Worm (Caenorhabditis elegans): Measurements from ENCODE around the gene fip-1.

Gene fip-1

ce11 chrIII:8639188-8639795 is at the start of gene fip-1:
Gene fip-1 (plus strand): TSS chrIII:8639745.
- TF ChIP-seq hlh-8 (tag; optimal IDR thresholded peaks at IDR 0.05) (no peak), fax-1 (tag; optimal IDR thresholded peaks at IDR 0.05) (no peak), pqm-1 (tag; optimal IDR thresholded peaks at IDR 0.05) (no peak), ceh-6 (GFP tag; optimal IDR thresholded peaks at IDR 0.05) (no peak), ceh-19 (GFP tag; optimal IDR thresholded peaks at IDR 0.05) (no peak), elt-2 (tag; optimal IDR thresholded peaks at IDR 0.05) (no peak), ceh-45 (GFP tag; IDR thresholded peaks at IDR 0.05) (no peak), lim-6 (tag; optimal IDR thresholded peaks at IDR 0.05) (no peak), ceh-24 (tag; optimal IDR thresholded peaks at IDR 0.05) (no peak)

ce11 chrIII:8590882-8591281 is 48.7 kb upstream of the fip-1 start, which contains the start of gene fipr-16:
Gene fipr-16 (minus strand): TSS chrIII:8590982.
- TF ChIP-seq elt-2 (tag; optimal IDR thresholded peaks at IDR 0.05) (no peak), madf-2 (tag; optimal IDR thresholded peaks at IDR 0.05) (no peak), F13H6.1 (tag; optimal IDR thresholded peaks at IDR 0.05) (no peak), ahr-1 (tag; optimal IDR thresholded peaks at IDR 0.05) (no peak), ref-2 (tag; optimal IDR thresholded peaks at IDR 0.05) (no peak), odd-2 (tag; optimal IDR thresholded peaks at IDR 0.05) (no peak), ztf-16 (tag; optimal IDR thresholded peaks at IDR 0.05) (no peak), ceh-24 (tag; optimal IDR thresholded peaks at IDR 0.05) (no peak), ceh-22 (tag; optimal IDR thresholded peaks at IDR 0.05) (no peak)

ce11 chrIII:8593620-8594019 is 45.9 kb upstream of the fip-1 start, which contains the start of gene C06E1.7:
Gene C06E1.7 (minus strand): TSS chrIII:8593720.
- TF ChIP-seq ceh-34 (tag; optimal IDR thresholded peaks at IDR 0.05) (no peak), syd-9 (tag; optimal IDR thresholded peaks at IDR 0.05) (no peak), ceh-30 (tag; optimal IDR thresholded peaks at IDR 0.05) (no peak), pqm-1 (tag; optimal IDR thresholded peaks at IDR 0.05) (no peak), fax-1 (tag; optimal IDR thresholded peaks at IDR 0.05) (no peak), ceh-9 (tag; optimal IDR thresholded peaks at IDR 0.05) (no peak), dmd-4 (tag; optimal IDR thresholded peaks at IDR 0.05; ENCODE audit: borderline replicate concordance) (no peak), pag-3 (tag; optimal IDR thresholded peaks at IDR 0.05; ENCODE audit: borderline replicate concordance) (no peak), ahr-1 (tag; optimal IDR thresholded peaks at IDR 0.05) (no peak), zip-5 (tag; optimal IDR thresholded peaks at IDR 0.05) (no peak), odd-2 (tag; optimal IDR thresholded peaks at IDR 0.05) (no peak), rnt-1 (tag; optimal IDR thresholded peaks at IDR 0.05) (no peak), ref-2 (tag; optimal IDR thresholded peaks at IDR 0.05) (no peak), pat-9 (tag; optimal IDR thresholded peaks at IDR 0.05) (no peak), C38D4.7 (GFP tag; optimal IDR thresholded peaks at IDR 0.05) (no peak), sox-2 (GFP tag; IDR thresholded peaks at IDR 0.05) (no peak), ceh-24 (tag; optimal IDR thresholded peaks at IDR 0.05) (no peak)

- no peak for TF ChIP-seq lin-11 (tag; optimal IDR thresholded peaks at IDR 0.05)
- no peak for TF ChIP-seq hlh-8 (tag; optimal IDR thresholded peaks at IDR 0.05)
- no peak for TF ChIP-seq ceh-31 (tag; optimal IDR thresholded peaks at IDR 0.05)
- no peak for TF ChIP-seq K09A11.1 (tag; optimal IDR thresholded peaks at IDR 0.05; ENCODE audit: insufficient read depth)
- no peak for TF ChIP-seq dmd-4 (tag; optimal IDR thresholded peaks at IDR 0.05; ENCODE audit: borderline replicate concordance)
- no peak for TF ChIP-seq elt-4 (tag; optimal IDR thresholded peaks at IDR 0.05)
- no peak for TF ChIP-seq lim-6 (tag; optimal IDR thresholded peaks at IDR 0.05)
- TF ChIP-seq ref-2 (tag; optimal IDR thresholded peaks at IDR 0.05) = no peak
- no peak for TF ChIP-seq unc-3 (GFP tag; conservative IDR thresholded peaks at IDR 0.05)
- TF ChIP-seq unc-3 (tag; optimal IDR thresholded peaks at IDR 0.05) = no peak
- TF ChIP-seq fkh-6 (tag; optimal IDR thresholded peaks at IDR 0.05) = no peak
- no peak for TF ChIP-seq sox-4 (tag; optimal IDR thresholded peaks at IDR 0.05)
- no peak for TF ChIP-seq ztf-16 (tag; optimal IDR thresholded peaks at IDR 0.05)
- TF ChIP-seq odd-2 (tag; optimal IDR thresholded peaks at IDR 0.05) = no peak
- TF ChIP-seq pag-3 (tag; optimal IDR thresholded peaks at IDR 0.05; ENCODE audit: borderline replicate concordance) = no peak
These were observed 45.5 kb upstream of the fip-1 start for ce11 chrIII:8594088-8594487.

Data from whole organism, late embryonic.